Fruit fly (Drosophila melanogaster) whole organism, embryonic: ENCODE measurements around the gene atl.

Experiments used
- Atf6 ChIP-seq: fragments of 200-800 bp; sonication (Bioruptor generic); IDR thresholded peaks from 2 replicates; pipeline ENCODE4 v1.3.6; 2022; ENCODE audit warnings: missing biosample characterization, missing genetic modification characterization
- C15 ChIP-seq: fragments of 200-800 bp; sonication (Bioruptor generic); IDR thresholded peaks from 3 replicates; pipeline ENCODE4 v1.3.6; 2022; ENCODE audit warnings: missing biosample characterization, missing genetic modification characterization
- CG13424 ChIP-seq: fragments of 200-800 bp; sonication (Bioruptor generic); optimal IDR thresholded peaks from 2 replicates; lab custom pipeline; 2019; ENCODE audit warnings: missing biosample characterization, mild to moderate bottlenecking, missing genetic modification characterization, moderate library complexity
- CG15514 ChIP-seq: fragments of 200-800 bp; sonication (Bioruptor generic); optimal IDR thresholded peaks from 3 replicates; lab custom pipeline; 2017; ENCODE audit warnings: missing biosample characterization, missing genetic modification characterization, mild to moderate bottlenecking, moderate library complexity, missing genetic modification reagents
- CG1603 ChIP-seq: fragments of 200-800 bp; sonication (Bioruptor generic); optimal IDR thresholded peaks from 2 replicates; lab custom pipeline; 2019; ENCODE audit warnings: missing biosample characterization, mild to moderate bottlenecking, missing genetic modification characterization, moderate library complexity
- CG17359 ChIP-seq: fragments of 200-800 bp; sonication (Bioruptor generic); optimal IDR thresholded peaks from 3 replicates; lab custom pipeline; 2018; ENCODE audit warnings: missing biosample characterization, mild to moderate bottlenecking, missing genetic modification characterization, moderate library complexity
- CG32772 ChIP-seq: fragments of 200-800 bp; sonication (Bioruptor generic); IDR thresholded peaks from 2 replicates; pipeline ENCODE4 v1.3.6; 2022; ENCODE audit warnings: missing biosample characterization, missing genetic modification characterization
- CG4617 ChIP-seq: fragments of 200-800 bp; sonication (Bioruptor generic); optimal IDR thresholded peaks from 3 replicates; lab custom pipeline; 2016; ENCODE audit warnings: missing biosample characterization, missing genetic modification characterization, borderline replicate concordance
- CG6683 ChIP-seq: fragments of 200-800 bp; sonication (Bioruptor generic); optimal IDR thresholded peaks from 2 replicates; lab custom pipeline; 2017; ENCODE audit warnings: missing biosample characterization, mild to moderate bottlenecking, missing genetic modification characterization, missing genetic modification reagents
- CG6854 ChIP-seq: fragments of 200-800 bp; sonication (Bioruptor generic); optimal IDR thresholded peaks from 3 replicates; lab custom pipeline; 2017; ENCODE audit warnings: missing biosample characterization, mild to moderate bottlenecking, missing genetic modification characterization
- CG7556 ChIP-seq: fragments of 200-800 bp; sonication (Bioruptor generic); optimal IDR thresholded peaks from 2 replicates; lab custom pipeline; 2017; ENCODE audit warnings: missing biosample characterization, mild to moderate bottlenecking, missing genetic modification characterization
- CG8924 ChIP-seq: fragments of 200-800 bp; optimal IDR thresholded peaks from 3 replicates; lab custom pipeline; 2019; ENCODE audit warnings: missing biosample characterization, mild to moderate bottlenecking, missing genetic modification characterization, moderate library complexity
- CTCF ChIP-seq: fragments of 200-800 bp; sonication (Bioruptor generic); optimal IDR thresholded peaks from 2 replicates; lab custom pipeline; 2017; ENCODE audit warnings: missing biosample characterization, mild to moderate bottlenecking, missing genetic modification characterization, moderate library complexity
- Camta ChIP-seq: fragments of 200-800 bp; sonication (Bioruptor generic); optimal IDR thresholded peaks from 2 replicates; lab custom pipeline; 2016; ENCODE audit warnings: missing biosample characterization, missing genetic modification characterization
- Chrac-16 ChIP-seq: fragments of 200-800 bp; sonication (Bioruptor generic); optimal IDR thresholded peaks from 3 replicates; lab custom pipeline; 2016; ENCODE audit warnings: missing biosample characterization, missing genetic modification characterization
- D19A ChIP-seq: fragments of 200-800 bp; optimal IDR thresholded peaks from 3 replicates; lab custom pipeline; 2019; ENCODE audit warnings: missing biosample characterization, mild to moderate bottlenecking, missing genetic modification characterization, moderate library complexity
- Dek ChIP-seq: fragments of 200-800 bp; sonication (Bioruptor generic); optimal IDR thresholded peaks from 3 replicates; lab custom pipeline; 2019; ENCODE audit warnings: missing biosample characterization, mild to moderate bottlenecking, missing genetic modification characterization, moderate library complexity
- Doc3 ChIP-seq: fragments of 200-800 bp; sonication (Bioruptor generic); IDR thresholded peaks from 3 replicates; pipeline ENCODE4 v1.3.6; 2022; ENCODE audit warnings: missing biosample characterization, missing genetic modification characterization; ENCODE audit not compliant: partially characterized antibody
- ERR ChIP-seq: fragments of 200-800 bp; sonication (Bioruptor generic); optimal IDR thresholded peaks from 2 replicates; lab custom pipeline; 2016; ENCODE audit warnings: missing biosample characterization, missing genetic modification characterization
- Eip74EF ChIP-seq, 2 experiments: fragments of 200-800 bp in 1 of 2; fragments of >200 bp in 1 of 2; sonication (Bioruptor generic) in 1 of 2; optimal IDR thresholded peaks; 2 replicates each; lab custom pipeline; 2017 to 2019; ENCODE audit warnings: missing biosample characterization in 2 of 2, missing genetic modification characterization in 2 of 2, mild to moderate bottlenecking in 1 of 2, moderate library complexity in 1 of 2
- Fer3 ChIP-seq: fragments of 200-800 bp; sonication (Bioruptor generic); optimal IDR thresholded peaks from 2 replicates; lab custom pipeline; 2018; ENCODE audit warnings: missing biosample characterization, mild to moderate bottlenecking, missing genetic modification characterization, moderate library complexity
- HLHmδ ChIP-seq: fragments of 200-800 bp; sonication (Bioruptor generic); optimal IDR thresholded peaks from 2 replicates; lab custom pipeline; 2018; ENCODE audit warnings: missing biosample characterization, mild to moderate bottlenecking, missing genetic modification characterization, moderate library complexity
- Hmr ChIP-seq: fragments of 200-800 bp; sonication (Bioruptor generic); optimal IDR thresholded peaks from 3 replicates; lab custom pipeline; 2017; ENCODE audit warnings: mild to moderate bottlenecking, missing biosample characterization, missing genetic modification reagents, missing genetic modification characterization
- Kr ChIP-seq: fragments of 200-800 bp; sonication (Bioruptor generic); optimal IDR thresholded peaks from 2 replicates; lab custom pipeline; 2017; ENCODE audit warnings: missing biosample characterization, mild to moderate bottlenecking, missing genetic modification characterization
- Lhr ChIP-seq: fragments of 200-800 bp; sonication (Bioruptor generic); optimal IDR thresholded peaks from 3 replicates; lab custom pipeline; 2017; ENCODE audit warnings: mild to moderate bottlenecking, missing biosample characterization, missing genetic modification reagents, missing genetic modification characterization
- PHDP ChIP-seq: fragments of 200-800 bp; sonication (Bioruptor generic); optimal IDR thresholded peaks from 3 replicates; lab custom pipeline; 2018; ENCODE audit warnings: missing biosample characterization, mild to moderate bottlenecking, missing genetic modification characterization, moderate library complexity
- Poxn ChIP-seq: fragments of 200-800 bp; sonication (Bioruptor generic); IDR thresholded peaks from 2 replicates; pipeline ENCODE4 v1.3.6; 2022; ENCODE audit warnings: missing biosample characterization, missing genetic modification characterization
- Ravus ChIP-seq: fragments of 200-800 bp; sonication (Bioruptor generic); IDR thresholded peaks from 2 replicates; pipeline ENCODE4 v1.3.6; 2022; ENCODE audit warnings: missing biosample characterization, missing genetic modification characterization
- Ssrp ChIP-seq: fragments of 200-800 bp; sonication (Bioruptor generic); optimal IDR thresholded peaks from 2 replicates; lab custom pipeline; 2018; ENCODE audit warnings: missing biosample characterization, mild to moderate bottlenecking, missing genetic modification characterization, moderate library complexity
- Trl ChIP-seq, 3 experiments: fragments of >200 bp in 2 of 3; fragments of 200-800 bp in 1 of 3; sonication (Bioruptor generic) in 1 of 3; optimal IDR thresholded peaks; 2 replicates in 1 of 3; 3 replicates in 2 of 3; lab custom pipeline; 2016 to 2017; ENCODE audit warnings: missing biosample characterization in 1 of 3, missing genetic modification characterization in 1 of 3
- bigmax ChIP-seq: fragments of 200-800 bp; sonication (Bioruptor generic); optimal IDR thresholded peaks from 2 replicates; lab custom pipeline; 2018; ENCODE audit warnings: missing biosample characterization, mild to moderate bottlenecking, missing genetic modification characterization
- chif ChIP-seq, 2 experiments: fragments of 200-800 bp; sonication (Bioruptor generic); optimal IDR thresholded peaks; 3 replicates each; lab custom pipeline; 2016; ENCODE audit warnings: missing biosample characterization in 2 of 2, missing genetic modification characterization in 2 of 2
- chinmo ChIP-seq: fragments of 200-800 bp; sonication (Bioruptor generic); IDR thresholded peaks from 4 replicates; pipeline ENCODE4 v1.3.6; 2022; ENCODE audit warnings: missing biosample characterization, missing genetic modification characterization; ENCODE audit not compliant: partially characterized antibody
- dmrt11E ChIP-seq: fragments of 200-800 bp; sonication (Bioruptor generic); optimal IDR thresholded peaks from 3 replicates; lab custom pipeline; 2018; ENCODE audit warnings: missing biosample characterization, mild to moderate bottlenecking, missing genetic modification characterization, moderate library complexity
- emc ChIP-seq: fragments of 200-800 bp; sonication (Bioruptor generic); optimal IDR thresholded peaks from 2 replicates; lab custom pipeline; 2016; ENCODE audit warnings: missing biosample characterization, missing genetic modification characterization
- gcm ChIP-seq: fragments of 200-800 bp; sonication (Bioruptor generic); optimal IDR thresholded peaks from 2 replicates; lab custom pipeline; 2019; ENCODE audit warnings: missing biosample characterization, mild to moderate bottlenecking, missing genetic modification characterization, moderate library complexity
- gro ChIP-seq: fragments of 200-800 bp; sonication (Bioruptor generic); optimal IDR thresholded peaks from 2 replicates; lab custom pipeline; 2016; ENCODE audit warnings: missing biosample characterization, missing genetic modification characterization
- gsb-n ChIP-seq: fragments of 200-800 bp; sonication (Bioruptor generic); optimal IDR thresholded peaks from 3 replicates; lab custom pipeline; 2018; ENCODE audit warnings: missing biosample characterization, mild to moderate bottlenecking, missing genetic modification characterization
- hkb ChIP-seq, 2 experiments: fragments of 200-800 bp in 1 of 2; fragments of >200 bp in 1 of 2; sonication (Bioruptor generic) in 1 of 2; IDR thresholded peaks in 1 of 2; optimal IDR thresholded peaks in 1 of 2; 2 replicates each; pipeline versions ENCODE4 v1.3.6 to Lab custom; 2017 to 2022; ENCODE audit warnings: missing biosample characterization in 1 of 2, missing genetic modification characterization in 1 of 2
- kay ChIP-seq: fragments of 200-800 bp; sonication (Bioruptor generic); optimal IDR thresholded peaks from 2 replicates; lab custom pipeline; 2016; ENCODE audit warnings: missing biosample characterization, missing genetic modification characterization
- lmd ChIP-seq: fragments of 200-800 bp; sonication (Bioruptor generic); IDR thresholded peaks from 2 replicates; pipeline ENCODE4 v1.3.6; 2022; ENCODE audit warnings: missing biosample characterization, missing genetic modification characterization
- mirr ChIP-seq: fragments of 200-800 bp; sonication (Bioruptor generic); optimal IDR thresholded peaks from 3 replicates; lab custom pipeline; 2018; ENCODE audit warnings: missing biosample characterization, mild to moderate bottlenecking, missing genetic modification characterization
- odd ChIP-seq: fragments of 200-800 bp; sonication (Bioruptor generic); optimal IDR thresholded peaks from 2 replicates; lab custom pipeline; 2017; ENCODE audit warnings: missing biosample characterization, mild to moderate bottlenecking, missing genetic modification characterization
- sens ChIP-seq: fragments of 200-800 bp; sonication (Bioruptor generic); peaks from one replicate; lab custom pipeline; 2016; ENCODE audit warnings: missing biosample characterization, missing genetic modification characterization
- slp2 ChIP-seq: fragments of 200-800 bp; sonication (Bioruptor generic); optimal IDR thresholded peaks from 2 replicates; lab custom pipeline; 2016; ENCODE audit warnings: missing biosample characterization, missing genetic modification characterization
- sqz ChIP-seq: fragments of 200-800 bp; sonication (Bioruptor generic); optimal IDR thresholded peaks from 3 replicates; lab custom pipeline; 2018; ENCODE audit warnings: missing biosample characterization, mild to moderate bottlenecking, missing genetic modification characterization
- sr ChIP-seq: fragments of 200-800 bp; sonication (Bioruptor generic); IDR thresholded peaks from 3 replicates; pipeline ENCODE4 v1.3.6; 2022; ENCODE audit warnings: missing biosample characterization, missing genetic modification characterization
- tna ChIP-seq: fragments of 200-800 bp; sonication (Bioruptor generic); IDR thresholded peaks from 2 replicates; pipeline ENCODE4 v1.3.6; 2022; ENCODE audit warnings: missing biosample characterization, missing genetic modification characterization; ENCODE audit not compliant: partially characterized antibody
- trem ChIP-seq: fragments of 200-800 bp; optimal IDR thresholded peaks from 3 replicates; lab custom pipeline; 2019; ENCODE audit warnings: missing biosample characterization, mild to moderate bottlenecking, missing genetic modification characterization, moderate library complexity
- wdn ChIP-seq: fragments of 200-800 bp; sonication (Bioruptor generic); IDR thresholded peaks from 2 replicates; pipeline ENCODE4 v1.3.6; 2022; ENCODE audit warnings: missing biosample characterization, missing genetic modification characterization
- yki ChIP-seq: fragments of >200 bp; optimal IDR thresholded peaks from 3 replicates; lab custom pipeline; 2018

Gene atl

dm6 chr3R:24582669-24582995 is 42.8 kb upstream of the atl start, which contains the start of gene REPTOR (continued):
- TF ChIP-seq Kr (GFP tag; lab: Kevin White, UChicago) (no peak), CG32772 (no peak), Camta (GFP tag; lab: Kevin White, UChicago) (no peak), emc (GFP tag; lab: Kevin White, UChicago) (no peak), CG6854 (GFP tag; lab: Kevin White, UChicago) (peak; percentile 38), mirr (peak; percentile 3), Fer3 (tag; lab: Kevin White, UChicago) (peak; percentile 25), trem (peak; percentile 61), gcm (peak; percentile 15), PHDP (tag; lab: Kevin White, UChicago) (no peak), HLHmδ (GFP tag; lab: Kevin White, UChicago) (peak; percentile 45), yki (lab: Kevin White, UChicago) (no peak), Trl (optimal IDR thresholded peaks at IDR 0.05; lab: Kevin White, UChicago) (no peak), Trl (GFP tag; optimal IDR thresholded peaks at IDR 0.05; lab: Kevin White, UChicago) (no peak), CG1603 (tag; lab: Kevin White, UChicago) (peak; percentile 58), sr (GFP tag; lab: Robert Waterston, UW) (no peak), Lhr (peak; percentile 59), CG7556 (GFP tag; lab: Kevin White, UChicago) (peak; percentile 35), sens (GFP tag; lab: Kevin White, UChicago) (peak; percentile 63), bigmax (no peak), wdn (GFP tag; lab: Robert Waterston, UW) (no peak), hkb (optimal IDR thresholded peaks at IDR 0.05; lab: Kevin White, UChicago) (no peak), hkb (GFP tag; IDR thresholded peaks at IDR 0.05; lab: Robert Waterston, UW) (no peak), Eip74EF (GFP tag; optimal IDR thresholded peaks at IDR 0.05; lab: Kevin White, UChicago) (peak in 1 of 2 experiments; percentile 7), CG4617 (GFP tag; lab: Kevin White, UChicago) (peak; percentile 51), tna (no peak), Ssrp (tag; lab: Kevin White, UChicago) (no peak), CG17359 (tag; lab: Kevin White, UChicago) (peak; percentile 42), gsb-n (tag; lab: Kevin White, UChicago) (no peak), kay (GFP tag; lab: Kevin White, UChicago) (no peak), sqz (GFP tag; lab: Kevin White, UChicago) (no peak), Chrac-16 (GFP tag; lab: Kevin White, UChicago) (peak; percentile 24), lmd (GFP tag; lab: Robert Waterston, UW) (no peak), dmrt11E (tag; lab: Kevin White, UChicago) (no peak), chif (GFP tag; optimal IDR thresholded peaks at IDR 0.05; lab: Kevin White, UChicago) (no peak), CG15514 (GFP tag; lab: Kevin White, UChicago) (peak; percentile 67), Atf6 (GFP tag; lab: Robert Waterston, UW) (no peak), C15 (GFP tag; lab: Robert Waterston, UW) (no peak), Hmr (GFP tag; lab: Kevin White, UChicago) (peak; percentile 68), odd (GFP tag; lab: Kevin White, UChicago) (no peak), CG13424 (peak; percentile 11), Dek (tag; lab: Kevin White, UChicago) (no peak), Poxn (GFP tag; lab: Robert Waterston, UW) (no peak), gro (GFP tag; lab: Kevin White, UChicago) (peak; percentile 29), chinmo (no peak), Doc3 (GFP tag; lab: Robert Waterston, UW) (no peak), Ravus (no peak), slp2 (GFP tag; lab: Kevin White, UChicago) (no peak), D19A (peak; percentile 84), ERR (GFP tag; lab: Kevin White, UChicago) (no peak), CTCF (GFP tag; lab: Kevin White, UChicago) (no peak), CG8924 (tag; lab: Kevin White, UChicago) (peak; percentile 49), CG6683 (GFP tag; lab: Kevin White, UChicago) (peak; percentile 12)
